Worm (Caenorhabditis elegans): ENCODE data around the gene C17H11.6.
A peak's percentile ranks its signal among the peaks of the same experiment; 100 is the strongest.

C17H11.6 gene

DNA sequence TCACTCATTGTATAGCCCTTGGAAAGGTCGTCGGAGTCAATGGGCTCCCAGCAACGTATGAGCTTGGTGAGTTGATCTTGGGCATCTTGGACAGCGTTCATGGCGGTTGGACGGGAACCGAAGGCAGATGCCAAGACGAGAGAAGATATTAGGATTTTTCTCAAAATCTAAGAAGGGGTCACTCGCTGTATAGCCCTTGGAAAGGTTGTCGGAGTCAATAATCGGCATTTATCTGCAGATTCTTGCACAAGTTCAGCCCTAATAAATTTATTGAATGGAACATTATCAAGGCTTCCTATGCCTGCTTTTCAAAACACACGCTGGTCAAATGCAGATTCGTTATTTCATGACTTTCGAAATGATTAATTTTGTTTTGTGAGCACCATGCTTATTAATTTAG is 65.8 kb downstream of the C17H11.6 start, which contains the start of gene C02B8.7:
C02B8.7 (minus strand) TSS at position 101 of the 400 bp plus-strand sequence.
- TF ChIP-seq nhr-11 (tag; optimal IDR thresholded peaks at IDR 0.05) (no peak), dmd-9 (GFP tag; IDR thresholded peaks at IDR 0.05) (no peak), vab-7 (GFP tag; IDR thresholded peaks at IDR 0.05) (no peak), gei-8 (GFP tag; optimal IDR thresholded peaks at IDR 0.05) (no peak), jun-1 (tag; optimal IDR thresholded peaks at IDR 0.05) (no peak), mep-1 (tag; optimal IDR thresholded peaks at IDR 0.05) (no peak), T20F7.1 (GFP tag; optimal IDR thresholded peaks at IDR 0.05) (no peak)

- TF ChIP-seq unc-39 (tag; optimal IDR thresholded peaks at IDR 0.05): no peak
- TF ChIP-seq T20F7.1 (GFP tag; optimal IDR thresholded peaks at IDR 0.05): peak; percentile 47
- TF ChIP-seq F10B5.3 (tag; optimal IDR thresholded peaks at IDR 0.05): no peak
- no peak for TF ChIP-seq zfp-3 (GFP tag; conservative IDR thresholded peaks at IDR 0.05)
- peak; percentile 84 for TF ChIP-seq mep-1 (tag; optimal IDR thresholded peaks at IDR 0.05)
- TF ChIP-seq daf-16 (GFP tag; optimal IDR thresholded peaks at IDR 0.05): peak in 1 of 2 experiments; percentile 3
- TF ChIP-seq daf-16 (tag; optimal IDR thresholded peaks at IDR 0.05): peak; percentile 75
- no peak for TF ChIP-seq nhr-102 (tag; optimal IDR thresholded peaks at IDR 0.05)
- TF ChIP-seq ceh-44 (GFP tag; IDR thresholded peaks at IDR 0.05): no peak
- no peak for TF ChIP-seq F26F4.8 (GFP tag; conservative IDR thresholded peaks at IDR 0.05)
- TF ChIP-seq ceh-32 (tag; optimal IDR thresholded peaks at IDR 0.05; ENCODE audit: poor library complexity): no peak
- TF ChIP-seq snpc-1.2 (GFP tag; IDR thresholded peaks at IDR 0.05): no peak
- TF ChIP-seq egl-27 (tag; optimal IDR thresholded peaks at IDR 0.05): no peak
- TF ChIP-seq rbr-2 (tag; optimal IDR thresholded peaks at IDR 0.05): no peak
- TF ChIP-seq nhr-42 (GFP tag; IDR thresholded peaks at IDR 0.05): no peak
- TF ChIP-seq Y5F2A.4 (GFP tag; optimal IDR thresholded peaks at IDR 0.05): no peak
- no peak for TF ChIP-seq madf-9 (GFP tag; conservative IDR thresholded peaks at IDR 0.05)
- TF ChIP-seq ZK337.2 (GFP tag; IDR thresholded peaks at IDR 0.05): no peak
- TF ChIP-seq pha-4 (GFP tag; IDR thresholded peaks at IDR 0.05): no peak
- TF ChIP-seq pha-4 (tag; optimal IDR thresholded peaks at IDR 0.05): peak; percentile 81
- TF ChIP-seq hlh-11 (tag; optimal IDR thresholded peaks at IDR 0.05): peak; percentile 68
- no peak for TF ChIP-seq nhr-111 (GFP tag; optimal IDR thresholded peaks at IDR 0.05)
- no peak for TF ChIP-seq dmd-9 (GFP tag; IDR thresholded peaks at IDR 0.05)
- peak; percentile 67 for TF ChIP-seq aha-1 (tag)
- peak; percentile 54 for TF ChIP-seq nhr-6 (tag; optimal IDR thresholded peaks at IDR 0.05)
- TF ChIP-seq lsy-2 (tag; optimal IDR thresholded peaks at IDR 0.05): no peak
- TF ChIP-seq nhr-77 (tag; optimal IDR thresholded peaks at IDR 0.05): peak; percentile 50
- TF ChIP-seq dmd-6 (GFP tag; IDR thresholded peaks at IDR 0.05): peak; percentile 55
- peak; percentile 70 for TF ChIP-seq nhr-28 (tag; optimal IDR thresholded peaks at IDR 0.05)
- no peak for TF ChIP-seq R02D3.7 (tag; optimal IDR thresholded peaks at IDR 0.05)
- no peak for TF ChIP-seq lin-38 (GFP tag; IDR thresholded peaks at IDR 0.05)
- peak; percentile 11 for TF ChIP-seq duxl-1 (tag; optimal IDR thresholded peaks at IDR 0.05; ENCODE audit: poor library complexity)
- TF ChIP-seq nhr-237 (tag; optimal IDR thresholded peaks at IDR 0.05): no peak
- no peak for TF ChIP-seq T26A8.4 (GFP tag; IDR thresholded peaks at IDR 0.05)
- TF ChIP-seq ztf-7 (tag; optimal IDR thresholded peaks at IDR 0.05): no peak
- TF ChIP-seq nhr-11 (tag; optimal IDR thresholded peaks at IDR 0.05): peak; percentile 12
- TF ChIP-seq saeg-2 (GFP tag; IDR thresholded peaks at IDR 0.05): no peak
- TF ChIP-seq ztf-11 (tag; optimal IDR thresholded peaks at IDR 0.05): no peak
- no peak for TF ChIP-seq arid-1 (GFP tag; conservative IDR thresholded peaks at IDR 0.05)
- no peak for TF ChIP-seq jun-1 (tag; optimal IDR thresholded peaks at IDR 0.05)
- TF ChIP-seq dve-1 (tag; optimal IDR thresholded peaks at IDR 0.05; ENCODE audit: insufficient read depth): peak; percentile 87
- TF ChIP-seq fkh-10 (GFP tag; optimal IDR thresholded peaks at IDR 0.05): no peak
- 0 out of 2 replicates have a peak, but pooled peaks have one; percentile 58 for TF ChIP-seq nhr-41 (GFP tag; IDR thresholded peaks at IDR 0.05)
- no peak for TF ChIP-seq F44E2.7 (GFP tag; IDR thresholded peaks at IDR 0.05)
- no peak for TF ChIP-seq lin-13 (GFP tag; optimal IDR thresholded peaks at IDR 0.05)
- no peak for TF ChIP-seq F49E8.2 (tag; optimal IDR thresholded peaks at IDR 0.05; ENCODE audit: borderline replicate concordance)
- TF ChIP-seq Y105C5A.15 (GFP tag; IDR thresholded peaks at IDR 0.05): no peak
Measured at ce11 chrX:8136276-8136891, 67.2 kb downstream of the C17H11.6 start, which contains the start of gene C02B8.6. C02B8.6 (minus strand) TSS chrX:8136326.
